Fruit fly (Drosophila melanogaster) whole organism, embryonic: Measurements from ENCODE around the gene udt.

Experiments used
- ATbp ChIP-seq: fragments of 200-800 bp; sonication (Bioruptor generic); optimal IDR thresholded peaks from 2 replicates; lab custom pipeline; 2017; ENCODE audit warnings: missing biosample characterization, mild to moderate bottlenecking, missing genetic modification characterization, missing genetic modification reagents
- Blimp-1 ChIP-seq: fragments of 200-800 bp; sonication (Bioruptor generic); optimal IDR thresholded peaks from 3 replicates; lab custom pipeline; 2018; ENCODE audit warnings: missing biosample characterization, missing genetic modification characterization, mild to moderate bottlenecking, moderate library complexity, missing genetic modification reagents
- CG11504 ChIP-seq: fragments of 200-800 bp; sonication (Bioruptor generic); optimal IDR thresholded peaks from 3 replicates; lab custom pipeline; 2019; ENCODE audit warnings: missing biosample characterization, mild to moderate bottlenecking, missing genetic modification characterization, moderate library complexity
- CG11695 ChIP-seq: fragments of 200-800 bp; sonication (Bioruptor generic); IDR thresholded peaks from 3 replicates; pipeline ENCODE4 v1.3.6; 2022; ENCODE audit warnings: missing biosample characterization, missing genetic modification characterization
- CG11696 ChIP-seq: fragments of 200-800 bp; sonication (Bioruptor generic); IDR thresholded peaks from 2 replicates; pipeline ENCODE4 v1.3.6; 2022; ENCODE audit warnings: missing biosample characterization, missing genetic modification characterization
- CG12391 ChIP-seq: fragments of 200-800 bp; sonication (Bioruptor generic); optimal IDR thresholded peaks from 3 replicates; lab custom pipeline; 2018; ENCODE audit warnings: missing biosample characterization, mild to moderate bottlenecking, missing genetic modification characterization, moderate library complexity
- CG14965 ChIP-seq: fragments of 200-800 bp; sonication (Bioruptor generic); optimal IDR thresholded peaks from 2 replicates; lab custom pipeline; 2016; ENCODE audit warnings: missing biosample characterization, missing genetic modification characterization, borderline replicate concordance
- CG15269 ChIP-seq: fragments of 200-800 bp; sonication (Bioruptor generic); optimal IDR thresholded peaks from 2 replicates; lab custom pipeline; 2018; ENCODE audit warnings: missing biosample characterization, mild to moderate bottlenecking, missing genetic modification characterization, moderate library complexity
- CG1792 ChIP-seq: fragments of 200-800 bp; sonication (Bioruptor generic); optimal IDR thresholded peaks from 2 replicates; lab custom pipeline; 2016; ENCODE audit warnings: missing biosample characterization, missing genetic modification characterization
- CG2199 ChIP-seq: fragments of 200-800 bp; sonication (Bioruptor generic); IDR thresholded peaks from 3 replicates; pipeline ENCODE4 v1.3.6; 2022; ENCODE audit warnings: missing biosample characterization, missing genetic modification characterization
- CG31388 ChIP-seq: fragments of 200-800 bp; sonication (Bioruptor generic); optimal IDR thresholded peaks from 2 replicates; lab custom pipeline; 2016; ENCODE audit warnings: missing biosample characterization, missing genetic modification characterization
- CG4854 ChIP-seq: fragments of 200-800 bp; sonication (Bioruptor generic); optimal IDR thresholded peaks from 2 replicates; lab custom pipeline; 2016; ENCODE audit warnings: missing biosample characterization, missing genetic modification characterization, inconsistent platforms
- CG6254 ChIP-seq: fragments of 200-800 bp; sonication (Bioruptor generic); optimal IDR thresholded peaks from 3 replicates; lab custom pipeline; 2017; ENCODE audit warnings: mild to moderate bottlenecking, missing biosample characterization, missing genetic modification reagents, missing genetic modification characterization
- CG6689 ChIP-seq: fragments of 200-800 bp; sonication (Bioruptor generic); IDR thresholded peaks from 2 replicates; pipeline ENCODE4 v1.3.6; 2022; ENCODE audit warnings: missing biosample characterization, missing genetic modification characterization
- CG7556 ChIP-seq: fragments of 200-800 bp; sonication (Bioruptor generic); optimal IDR thresholded peaks from 2 replicates; lab custom pipeline; 2017; ENCODE audit warnings: missing biosample characterization, mild to moderate bottlenecking, missing genetic modification characterization
- CG7839 ChIP-seq: fragments of 200-800 bp; sonication (Bioruptor generic); optimal IDR thresholded peaks from 3 replicates; lab custom pipeline; 2018; ENCODE audit warnings: missing biosample characterization, mild to moderate bottlenecking, missing genetic modification characterization, moderate library complexity
- CG9437 ChIP-seq: fragments of 200-800 bp; sonication (Bioruptor generic); optimal IDR thresholded peaks from 2 replicates; lab custom pipeline; 2018; ENCODE audit warnings: missing biosample characterization, mild to moderate bottlenecking, missing genetic modification characterization
- Drgx ChIP-seq: fragments of 200-800 bp; sonication (Bioruptor generic); IDR thresholded peaks from 2 replicates; pipeline ENCODE4 v1.3.6; 2022; ENCODE audit warnings: missing biosample characterization, missing genetic modification characterization
- GATAe ChIP-seq: fragments of 200-800 bp; sonication (Bioruptor generic); conservative IDR thresholded peaks from 2 replicates; pipeline ENCODE4 v1.3.6; 2022; ENCODE audit warnings: missing biosample characterization, missing genetic modification characterization
- Hr51 ChIP-seq, 2 experiments: fragments of 200-800 bp; sonication (Bioruptor generic); optimal IDR thresholded peaks; 2 replicates in 1 of 2; 3 replicates in 1 of 2; lab custom pipeline; 2016 to 2018; ENCODE audit warnings: missing biosample characterization in 2 of 2, missing genetic modification characterization in 2 of 2, mild to moderate bottlenecking in 1 of 2, moderate library complexity in 1 of 2
- Nf-YC ChIP-seq: fragments of 200-800 bp; optimal IDR thresholded peaks from 3 replicates; lab custom pipeline; 2019; ENCODE audit warnings: missing biosample characterization, mild to moderate bottlenecking, missing genetic modification characterization, moderate library complexity
- Oli ChIP-seq: fragments of 200-800 bp; sonication (Bioruptor generic); optimal IDR thresholded peaks from 2 replicates; lab custom pipeline; 2018; ENCODE audit warnings: missing biosample characterization, mild to moderate bottlenecking, missing genetic modification characterization, moderate library complexity
- Pdp1 ChIP-seq, 2 experiments: fragments of 200-800 bp; sonication (Bioruptor generic); optimal IDR thresholded peaks; 3 replicates each; lab custom pipeline; 2016; ENCODE audit warnings: missing biosample characterization in 2 of 2, missing genetic modification characterization in 2 of 2, mild to moderate bottlenecking in 1 of 2, moderate library complexity in 1 of 2
- Sox100B ChIP-seq: fragments of 200-800 bp; sonication (Bioruptor generic); optimal IDR thresholded peaks from 3 replicates; lab custom pipeline; 2018; ENCODE audit warnings: missing biosample characterization, mild to moderate bottlenecking, missing genetic modification characterization
- Sox102F ChIP-seq: fragments of 200-800 bp; sonication (Bioruptor generic); optimal IDR thresholded peaks from 2 replicates; lab custom pipeline; 2018; ENCODE audit warnings: missing biosample characterization, mild to moderate bottlenecking, missing genetic modification characterization, moderate library complexity
- Ssrp ChIP-seq: fragments of 200-800 bp; sonication (Bioruptor generic); optimal IDR thresholded peaks from 2 replicates; lab custom pipeline; 2018; ENCODE audit warnings: missing biosample characterization, mild to moderate bottlenecking, missing genetic modification characterization, moderate library complexity
- ab ChIP-seq: fragments of 200-800 bp; sonication (Bioruptor generic); optimal IDR thresholded peaks from 2 replicates; lab custom pipeline; 2016; ENCODE audit warnings: missing biosample characterization, missing genetic modification characterization
- chinmo ChIP-seq: fragments of 200-800 bp; sonication (Bioruptor generic); IDR thresholded peaks from 4 replicates; pipeline ENCODE4 v1.3.6; 2022; ENCODE audit warnings: missing biosample characterization, missing genetic modification characterization; ENCODE audit not compliant: partially characterized antibody
- ci ChIP-seq: fragments of 200-800 bp; sonication (Bioruptor generic); IDR thresholded peaks from 3 replicates; pipeline ENCODE4 v1.3.6; 2022; ENCODE audit warnings: missing biosample characterization, missing genetic modification characterization
- dmrt99B ChIP-seq: fragments of 200-800 bp; sonication (Bioruptor generic); optimal IDR thresholded peaks from 2 replicates; lab custom pipeline; 2018; ENCODE audit warnings: missing biosample characterization, mild to moderate bottlenecking, missing genetic modification characterization, moderate library complexity
- en ChIP-seq: fragments of 200-800 bp; sonication (Bioruptor generic); optimal IDR thresholded peaks from 2 replicates; lab custom pipeline; 2016; ENCODE audit warnings: missing biosample characterization, missing genetic modification characterization
- eve ChIP-seq, 2 experiments: fragments of >200 bp; optimal IDR thresholded peaks; 2 replicates each; lab custom pipeline; 2017; ENCODE audit warnings: missing biosample characterization in 2 of 2, missing genetic modification characterization in 2 of 2
- gem ChIP-seq: fragments of 200-800 bp; sonication (Bioruptor generic); optimal IDR thresholded peaks from 2 replicates; lab custom pipeline; 2019; ENCODE audit warnings: missing biosample characterization, mild to moderate bottlenecking, missing genetic modification characterization, moderate library complexity
- gsb-n ChIP-seq: fragments of 200-800 bp; sonication (Bioruptor generic); optimal IDR thresholded peaks from 3 replicates; lab custom pipeline; 2018; ENCODE audit warnings: missing biosample characterization, mild to moderate bottlenecking, missing genetic modification characterization
- nom ChIP-seq: fragments of 200-800 bp; sonication (Bioruptor generic); optimal IDR thresholded peaks from 2 replicates; lab custom pipeline; 2017; ENCODE audit warnings: missing biosample characterization, missing genetic modification characterization, mild to moderate bottlenecking, moderate library complexity, missing genetic modification reagents
- oc ChIP-seq: fragments of 200-800 bp; sonication (Bioruptor generic); optimal IDR thresholded peaks from 2 replicates; lab custom pipeline; 2018; ENCODE audit warnings: missing biosample characterization, mild to moderate bottlenecking, missing genetic modification characterization, moderate library complexity
- pan ChIP-seq, 4 experiments: fragments of >200 bp in 3 of 4; fragments of 200-800 bp in 1 of 4; sonication (Bioruptor generic) in 1 of 4; optimal IDR thresholded peaks in 3 of 4; IDR thresholded peaks in 1 of 4; 2 replicates each; pipeline versions ENCODE4 v1.3.6 to Lab custom; 2017 to 2022; ENCODE audit warnings: missing biosample characterization in 2 of 4, missing genetic modification characterization in 2 of 4, mixed read lengths in 1 of 4
- phol ChIP-seq: fragments of 200-800 bp; sonication (Bioruptor generic); optimal IDR thresholded peaks from 3 replicates; lab custom pipeline; 2018; ENCODE audit warnings: missing biosample characterization, mild to moderate bottlenecking, missing genetic modification characterization, moderate library complexity
- sens ChIP-seq: fragments of 200-800 bp; sonication (Bioruptor generic); peaks from one replicate; lab custom pipeline; 2016; ENCODE audit warnings: missing biosample characterization, missing genetic modification characterization
- sob ChIP-seq: fragments of 200-800 bp; sonication (Bioruptor generic); IDR thresholded peaks from 2 replicates; pipeline ENCODE4 v1.3.6; 2022; ENCODE audit warnings: missing biosample characterization, missing genetic modification characterization
- sqz ChIP-seq: fragments of 200-800 bp; sonication (Bioruptor generic); optimal IDR thresholded peaks from 3 replicates; lab custom pipeline; 2018; ENCODE audit warnings: missing biosample characterization, mild to moderate bottlenecking, missing genetic modification characterization
- ssp ChIP-seq: fragments of 200-800 bp; sonication (Bioruptor generic); IDR thresholded peaks from 2 replicates; pipeline ENCODE4 v1.3.6; 2022; ENCODE audit warnings: missing biosample characterization, missing genetic modification characterization
- sug ChIP-seq: fragments of 200-800 bp; optimal IDR thresholded peaks from 2 replicates; lab custom pipeline; 2019; ENCODE audit warnings: missing biosample characterization, mild to moderate bottlenecking, missing genetic modification characterization, moderate library complexity
- tio ChIP-seq: fragments of 200-800 bp; sonication (Bioruptor generic); optimal IDR thresholded peaks from 2 replicates; lab custom pipeline; 2017; ENCODE audit warnings: missing biosample characterization, missing genetic modification characterization, inconsistent platforms
- tna ChIP-seq: fragments of 200-800 bp; sonication (Bioruptor generic); IDR thresholded peaks from 2 replicates; pipeline ENCODE4 v1.3.6; 2022; ENCODE audit warnings: missing biosample characterization, missing genetic modification characterization; ENCODE audit not compliant: partially characterized antibody
- zfh1 ChIP-seq: fragments of 200-800 bp; sonication (Bioruptor generic); IDR thresholded peaks from 3 replicates; pipeline ENCODE4 v1.3.6; 2022; ENCODE audit warnings: missing biosample characterization, missing genetic modification characterization

udt gene

dm6 chr3R:23734573-23735404 is 28.3 kb downstream of the udt start:
- TF ChIP-seq CG7556 (GFP tag; lab: Kevin White, UChicago) = peak; percentile 1
- TF ChIP-seq gsb-n (tag; lab: Kevin White, UChicago) = no peak
- TF ChIP-seq ssp = no peak
- TF ChIP-seq gem = peak; percentile 52
- TF ChIP-seq nom (GFP tag; lab: Kevin White, UChicago) = peak; percentile 42
- TF ChIP-seq sob (GFP tag; lab: Robert Waterston, UW) = no peak
- peak; percentile 73 for TF ChIP-seq dmrt99B
- TF ChIP-seq CG11504 (tag; lab: Kevin White, UChicago) = peak; percentile 28
- TF ChIP-seq Blimp-1 = peak; percentile 92
- TF ChIP-seq CG31388 = peak; percentile 3
- peak in 1 of 2 experiments; percentile 11 for TF ChIP-seq Pdp1 (GFP tag; optimal IDR thresholded peaks at IDR 0.05; lab: Kevin White, UChicago)
- peak; percentile 39; the same call in 1 of the 3 replicates for TF ChIP-seq zfh1 (GFP tag; lab: Robert Waterston, UW)
- TF ChIP-seq oc (tag; lab: Kevin White, UChicago) = peak; percentile 18
- peak; percentile 41 for TF ChIP-seq phol
- peak; percentile 30 for TF ChIP-seq Ssrp (tag; lab: Kevin White, UChicago)
- TF ChIP-seq sqz (GFP tag; lab: Kevin White, UChicago) = peak; percentile 25
- TF ChIP-seq CG6254 (GFP tag; lab: Kevin White, UChicago) = peak; percentile 23
- TF ChIP-seq GATAe = no peak
- no peak for TF ChIP-seq tna (GFP tag; lab: Robert Waterston, UW)
- peak; percentile 40 for TF ChIP-seq ATbp (GFP tag; lab: Kevin White, UChicago)
- peak; percentile 13; the same call in 1 of the 3 replicates for TF ChIP-seq CG11695 (GFP tag; lab: Robert Waterston, UW)
- TF ChIP-seq CG7839 (tag; lab: Kevin White, UChicago) = peak; percentile 14
- TF ChIP-seq en = peak; percentile 2
- TF ChIP-seq pan (optimal IDR thresholded peaks at IDR 0.05; lab: Kevin White, UChicago) = no peak
- peak in 1 of 2 experiments; percentile 21 for TF ChIP-seq pan (GFP tag; optimal IDR thresholded peaks at IDR 0.05 in 1 of 2, IDR thresholded peaks at IDR 0.05 in 1 of 2)
- peak; percentile 41 for TF ChIP-seq Sox100B
- TF ChIP-seq CG15269 (tag; lab: Kevin White, UChicago) = peak; percentile 31
- TF ChIP-seq Oli = peak; percentile 27
- TF ChIP-seq CG1792 = no peak
- peak; percentile 25 for TF ChIP-seq CG12391 (tag; lab: Kevin White, UChicago)
- peak in 1 of 2 experiments; percentile 48 for TF ChIP-seq Hr51 (GFP tag; optimal IDR thresholded peaks at IDR 0.05; lab: Kevin White, UChicago)
- peak in 1 of 2 experiments; percentile 81 for TF ChIP-seq eve (GFP tag; optimal IDR thresholded peaks at IDR 0.05; lab: Kevin White, UChicago)
- TF ChIP-seq ab (GFP tag; lab: Kevin White, UChicago) = no peak
- no peak for TF ChIP-seq CG4854 (GFP tag; lab: Kevin White, UChicago)
- TF ChIP-seq CG14965 (GFP tag; lab: Kevin White, UChicago) = no peak
- TF ChIP-seq sens (GFP tag; lab: Kevin White, UChicago) = peak; percentile 75
- TF ChIP-seq Sox102F (GFP tag; lab: Kevin White, UChicago) = peak; percentile 48
- 0 out of 3 replicates have a peak, but pooled peaks have one; percentile 63 for TF ChIP-seq CG2199 (GFP tag; lab: Robert Waterston, UW)
- peak; percentile 67 for TF ChIP-seq Drgx
- no peak for TF ChIP-seq tio (GFP tag; lab: Kevin White, UChicago)
- peak; percentile 40; the same call in 1 of the 3 replicates for TF ChIP-seq ci (GFP tag; lab: Robert Waterston, UW)
- peak; percentile 23; the same call in 1 of the 2 replicates for TF ChIP-seq CG6689 (GFP tag; lab: Robert Waterston, UW)
- 0 out of 4 replicates have a peak, but pooled peaks have one; percentile 54 for TF ChIP-seq chinmo (GFP tag; lab: Robert Waterston, UW)
- no peak for TF ChIP-seq Nf-YC (tag; lab: Kevin White, UChicago)
- peak; percentile 58 for TF ChIP-seq CG11696
- TF ChIP-seq sug (tag; lab: Kevin White, UChicago) = no peak
- TF ChIP-seq CG9437 (GFP tag; lab: Kevin White, UChicago) = peak; percentile 7
